Worm (Caenorhabditis elegans) whole organism, early embryonic: ENCODE measurements around the gene Y102A11A.3.

Source experiments
- B0310.2 ChIP-seq: sonication (generic microtip); optimal IDR thresholded peaks from 2 replicates; lab custom pipeline; 2016; ENCODE audit warnings: mild to moderate bottlenecking, missing genetic modification characterization, missing compliant biosample characterization
- F13C5.2 ChIP-seq: sonication (generic microtip); optimal IDR thresholded peaks from 2 replicates; lab custom pipeline; 2017; ENCODE audit warnings: mild to moderate bottlenecking, missing genetic modification characterization, inconsistent platforms, missing compliant biosample characterization
- aly-1 ChIP-seq: sonication (generic microtip); optimal IDR thresholded peaks from 2 replicates; lab custom pipeline; 2016; ENCODE audit warnings: missing genetic modification characterization, missing compliant biosample characterization
- ama-1 ChIP-seq: fragments of 150-350 bp; optimal IDR thresholded peaks from 2 replicates; lab custom pipeline; 2014
- ceh-36 ChIP-seq: sonication (generic microtip); optimal IDR thresholded peaks from 2 replicates; lab custom pipeline; 2016; ENCODE audit warnings: missing genetic modification characterization, inconsistent platforms, missing compliant biosample characterization
- ets-7 ChIP-seq: sonication (generic microtip); optimal IDR thresholded peaks from 2 replicates; lab custom pipeline; 2016; ENCODE audit warnings: missing genotype, missing genetic modification characterization, missing compliant biosample characterization
- hmg-4 ChIP-seq: fragments of 200-800 bp; sonication (Bioruptor generic); optimal IDR thresholded peaks from 2 replicates; lab custom pipeline; 2018; ENCODE audit warnings: mild to moderate bottlenecking, missing genetic modification characterization, missing compliant biosample characterization
- hnd-1 ChIP-seq: sonication (generic microtip); optimal IDR thresholded peaks from 2 replicates; lab custom pipeline; 2016; ENCODE audit warnings: missing genetic modification characterization, missing compliant biosample characterization
- pes-1 ChIP-seq: fragments of 200-800 bp; sonication (Bioruptor generic); IDR thresholded peaks from 2 replicates; pipeline ENCODE4 v1.3.6; 2022; ENCODE audit warnings: missing genetic modification reagents, missing genetic modification characterization, missing compliant biosample characterization
- scrt-1 ChIP-seq: fragments of 200-800 bp; sonication (Bioruptor generic); IDR thresholded peaks from 2 replicates; pipeline ENCODE4 v1.3.6; 2022; ENCODE audit warnings: missing genetic modification characterization, missing compliant biosample characterization
- tbx-11 ChIP-seq: fragments of 200-800 bp; sonication (Bioruptor generic); IDR thresholded peaks from 2 replicates; pipeline ENCODE4 v1.3.6; 2022; ENCODE audit warnings: missing genetic modification characterization, missing compliant biosample characterization
- tbx-37 ChIP-seq: fragments of 200-800 bp; sonication (Bioruptor generic); conservative IDR thresholded peaks from 2 replicates; pipeline ENCODE4 v1.3.6; 2022; ENCODE audit warnings: missing genetic modification reagents, missing genetic modification characterization, missing compliant biosample characterization

DNA sequence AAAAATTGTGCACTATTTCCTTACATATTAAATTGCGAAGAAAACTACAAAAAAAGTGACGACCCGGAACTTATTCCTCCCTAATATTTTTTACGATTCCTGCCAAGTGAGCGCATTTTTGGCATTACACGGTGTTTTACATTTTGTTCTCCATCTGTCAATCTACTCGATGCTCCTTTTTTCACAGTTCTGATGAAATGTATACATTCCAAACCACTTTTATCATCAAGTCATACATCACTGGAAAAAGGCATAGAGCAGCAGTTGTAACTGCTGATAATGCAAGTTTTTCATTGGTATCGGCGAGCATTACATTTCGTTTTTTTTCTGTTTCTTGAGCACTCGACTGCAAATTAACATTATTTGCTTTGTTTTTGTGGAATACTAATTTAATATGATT, 737 bp upstream of the Y102A11A.3 start:
- TF ChIP-seq B0310.2 (tag; lab: Kevin White, UChicago) (no peak), tbx-11 (GFP tag; lab: Robert Waterston, UW) (no peak), hmg-4 (GFP tag; lab: Kevin White, UChicago) (no peak), scrt-1 (GFP tag; lab: Robert Waterston, UW) (no peak), tbx-37 (GFP tag; lab: Robert Waterston, UW) (no peak), aly-1 (no peak), ceh-36 (tag; lab: Kevin White, UChicago) (no peak), pes-1 (GFP tag; lab: Robert Waterston, UW) (no peak), ama-1 (lab: Kevin White, UChicago) (no peak), hnd-1 (tag; lab: Kevin White, UChicago) (no peak), ets-7 (tag; lab: Kevin White, UChicago) (no peak), F13C5.2 (tag; lab: Kevin White, UChicago) (no peak)
